Worm (Caenorhabditis elegans): Measurements from ENCODE around the gene skr-6.

DNA sequence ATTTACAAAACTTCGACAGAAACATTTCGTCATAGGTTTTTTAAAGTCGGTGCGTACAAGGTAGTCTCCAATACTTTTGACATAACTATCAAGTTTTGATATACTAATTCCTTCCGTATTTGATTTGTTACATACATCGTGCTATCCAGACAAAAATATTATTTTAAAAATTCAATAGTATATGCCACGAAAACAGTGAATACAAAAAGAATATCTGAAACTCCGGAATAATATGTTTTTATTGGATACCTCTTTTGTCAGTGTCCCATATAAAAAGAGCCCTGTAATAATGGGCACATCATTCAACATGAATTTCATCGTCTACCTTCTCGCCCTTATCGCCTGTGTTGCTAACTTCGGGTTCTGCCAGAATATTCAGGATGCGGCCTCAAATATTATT lies 22.5 kb upstream of the skr-6 start, which contains the start of gene Y51A2A.12:
- TF ChIP-seq him-1 (tag; optimal IDR thresholded peaks at IDR 0.05) (no peak), dao-5 (tag; optimal IDR thresholded peaks at IDR 0.05) (no peak), W03F9.2 (tag; optimal IDR thresholded peaks at IDR 0.05) (no peak)
